Worm (Caenorhabditis elegans) whole organism, mixed stage, embryonic: ENCODE data around the gene Y6G8.2.

Experiments used
- ceh-39 ChIP-seq: fragments of 150-350 bp; optimal IDR thresholded peaks from 2 replicates; lab custom pipeline; 2014; ENCODE audit warnings: missing biosample characterization, missing genetic modification characterization
- ces-1 ChIP-seq: fragments of 150-350 bp; optimal IDR thresholded peaks from 2 replicates; lab custom pipeline; 2014; ENCODE audit warnings: missing biosample characterization, missing genetic modification reagents, missing genetic modification characterization
- hlh-1 ChIP-seq: fragments of 150-350 bp; optimal IDR thresholded peaks from 2 replicates; lab custom pipeline; 2014; ENCODE audit warnings: missing biosample characterization, missing genetic modification reagents, missing genetic modification characterization
- lsy-2 ChIP-seq: fragments of 150-350 bp; optimal IDR thresholded peaks from 2 replicates; lab custom pipeline; 2014; ENCODE audit warnings: missing biosample characterization, missing genetic modification characterization
- mab-5 ChIP-seq: fragments of 150-350 bp; optimal IDR thresholded peaks from 2 replicates; lab custom pipeline; 2014; ENCODE audit warnings: missing biosample characterization, missing genetic modification characterization
- nhr-2 ChIP-seq: fragments of 150-350 bp; optimal IDR thresholded peaks from 2 replicates; lab custom pipeline; 2014; ENCODE audit warnings: missing biosample characterization, missing genetic modification characterization
- nhr-237 ChIP-seq: fragments of 150-350 bp; optimal IDR thresholded peaks from 2 replicates; lab custom pipeline; 2014; ENCODE audit warnings: missing biosample characterization, missing genetic modification characterization
- nhr-28 ChIP-seq: fragments of 150-350 bp; optimal IDR thresholded peaks from 2 replicates; lab custom pipeline; 2014; ENCODE audit warnings: missing biosample characterization, missing genetic modification characterization
- pha-4 ChIP-seq: fragments of 150-350 bp; optimal IDR thresholded peaks from 2 replicates; lab custom pipeline; 2018; ENCODE audit warnings: missing biosample characterization, missing genetic modification reagents, missing genetic modification characterization
- snpc-4 ChIP-seq: fragments of 150-350 bp; optimal IDR thresholded peaks from 2 replicates; lab custom pipeline; 2014; ENCODE audit warnings: missing biosample characterization, missing genetic modification characterization
- tbx-8 ChIP-seq: fragments of 200-800 bp; sonication (Bioruptor generic); optimal IDR thresholded peaks from 2 replicates; lab custom pipeline; 2018; ENCODE audit warnings: mild to moderate bottlenecking, missing genetic modification characterization, moderate library complexity, missing compliant biosample characterization
- unc-39 ChIP-seq: fragments of 150-350 bp; optimal IDR thresholded peaks from 2 replicates; lab custom pipeline; 2014; ENCODE audit warnings: missing biosample characterization, missing genetic modification characterization
- unc-62 ChIP-seq: fragments of 150-350 bp; optimal IDR thresholded peaks from 2 replicates; lab custom pipeline; 2014; ENCODE audit warnings: missing biosample characterization, missing genetic modification reagents, missing genetic modification characterization
- ztf-11 ChIP-seq: fragments of 150-350 bp; optimal IDR thresholded peaks from 2 replicates; lab custom pipeline; 2014; ENCODE audit warnings: missing biosample characterization, missing genetic modification characterization

DNA sequence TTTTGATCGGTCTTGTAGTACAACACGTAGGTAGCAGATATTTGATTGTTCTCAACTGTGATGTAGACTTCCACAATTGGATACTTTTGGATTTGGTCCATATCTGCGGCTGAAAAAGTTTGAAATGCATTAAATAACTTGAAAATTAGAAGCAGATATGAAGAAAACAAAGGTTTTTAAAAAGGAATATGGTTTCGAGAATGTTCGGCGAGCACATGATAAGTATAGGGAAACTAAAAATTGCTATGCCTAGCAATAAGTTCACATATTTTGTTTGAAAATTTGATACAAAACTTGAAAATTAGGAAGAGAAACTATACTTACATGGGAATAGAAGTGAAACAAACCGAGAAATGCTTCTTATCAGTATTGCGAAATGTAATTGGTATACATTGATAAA is 16.9 kb upstream of the Y6G8.2 start, which contains the start of gene Y6G8.5:
- TF ChIP-seq nhr-2 (tag; lab: Kevin White, UChicago) (no peak), hlh-1 (tag; lab: Kevin White, UChicago) (no peak), ceh-39 (tag; lab: Kevin White, UChicago) (no peak), nhr-28 (no peak), pha-4 (tag; lab: Kevin White, UChicago) (no peak), unc-39 (tag; lab: Kevin White, UChicago) (no peak), lsy-2 (tag; lab: Kevin White, UChicago) (no peak), snpc-4 (no peak), tbx-8 (GFP tag; lab: Kevin White, UChicago) (no peak), unc-62 (GFP tag; lab: Kevin White, UChicago) (no peak), ces-1 (GFP tag; lab: Kevin White, UChicago) (no peak), nhr-237 (tag; lab: Kevin White, UChicago) (no peak), ztf-11 (tag; lab: Kevin White, UChicago) (no peak), mab-5 (no peak)
